Fruit fly (Drosophila melanogaster) whole organism, embryonic: ENCODE data around the gene wtrw.

ENCODE experiments used
- CG10654 ChIP-seq: fragments of 200-800 bp; sonication (Bioruptor generic); optimal IDR thresholded peaks from 2 replicates; lab custom pipeline; 2016; ENCODE audit warnings: missing biosample characterization, missing genetic modification characterization
- CG11723 ChIP-seq: fragments of 200-800 bp; sonication (Bioruptor generic); optimal IDR thresholded peaks from 2 replicates; lab custom pipeline; 2017; ENCODE audit warnings: missing biosample characterization, mild to moderate bottlenecking, missing genetic modification characterization
- CG12219 ChIP-seq: fragments of 200-800 bp; sonication (Bioruptor generic); optimal IDR thresholded peaks from 3 replicates; lab custom pipeline; 2018; ENCODE audit warnings: missing biosample characterization, mild to moderate bottlenecking, missing genetic modification characterization
- CG13123 ChIP-seq: fragments of 200-800 bp; sonication (Bioruptor generic); optimal IDR thresholded peaks from 2 replicates; lab custom pipeline; 2016; ENCODE audit warnings: missing biosample characterization, missing genetic modification characterization
- CG13894 ChIP-seq: fragments of 200-800 bp; sonication (Bioruptor generic); optimal IDR thresholded peaks from 3 replicates; lab custom pipeline; 2018; ENCODE audit warnings: missing biosample characterization, mild to moderate bottlenecking, missing genetic modification characterization, moderate library complexity
- CG14860 ChIP-seq: fragments of 200-800 bp; sonication (Bioruptor generic); IDR thresholded peaks from 3 replicates; pipeline ENCODE4 v1.3.6; 2022; ENCODE audit warnings: missing biosample characterization, missing genetic modification characterization; ENCODE audit not compliant: partially characterized antibody
- CG15514 ChIP-seq: fragments of 200-800 bp; sonication (Bioruptor generic); optimal IDR thresholded peaks from 3 replicates; lab custom pipeline; 2017; ENCODE audit warnings: missing biosample characterization, missing genetic modification characterization, mild to moderate bottlenecking, moderate library complexity, missing genetic modification reagents
- CG17829 ChIP-seq: fragments of 200-800 bp; optimal IDR thresholded peaks from 2 replicates; lab custom pipeline; 2019; ENCODE audit warnings: missing biosample characterization, mild to moderate bottlenecking, missing genetic modification characterization, moderate library complexity
- CG18764 ChIP-seq: fragments of 200-800 bp; sonication (Bioruptor generic); optimal IDR thresholded peaks from 3 replicates; lab custom pipeline; 2016; ENCODE audit warnings: missing biosample characterization, missing genetic modification characterization
- CG2129 ChIP-seq: fragments of 200-800 bp; sonication (Bioruptor generic); IDR thresholded peaks from 2 replicates; pipeline ENCODE4 v1.3.6; 2022; ENCODE audit warnings: missing biosample characterization, missing genetic modification characterization; ENCODE audit not compliant: partially characterized antibody
- CG2712 ChIP-seq: fragments of 200-800 bp; optimal IDR thresholded peaks from 3 replicates; lab custom pipeline; 2019; ENCODE audit warnings: missing biosample characterization, mild to moderate bottlenecking, missing genetic modification characterization, moderate library complexity
- CG30403 ChIP-seq: fragments of 200-800 bp; sonication (Bioruptor generic); optimal IDR thresholded peaks from 3 replicates; lab custom pipeline; 2016; ENCODE audit warnings: missing biosample characterization, missing genetic modification characterization
- CG31365 ChIP-seq: fragments of 200-800 bp; sonication (Bioruptor generic); optimal IDR thresholded peaks from 2 replicates; lab custom pipeline; 2018; ENCODE audit warnings: missing biosample characterization, mild to moderate bottlenecking, missing genetic modification characterization
- CG33213 ChIP-seq: fragments of 200-800 bp; sonication (Bioruptor generic); optimal IDR thresholded peaks from 3 replicates; lab custom pipeline; 2016; ENCODE audit warnings: missing biosample characterization, missing genetic modification characterization
- CG3838 ChIP-seq: fragments of 200-800 bp; sonication (Bioruptor generic); optimal IDR thresholded peaks from 3 replicates; lab custom pipeline; 2016; ENCODE audit warnings: missing biosample characterization, missing genetic modification characterization
- CG4282 ChIP-seq: fragments of 200-800 bp; sonication (Bioruptor generic); optimal IDR thresholded peaks from 2 replicates; lab custom pipeline; 2016; ENCODE audit warnings: missing biosample characterization, missing genetic modification characterization
- CG4360 ChIP-seq: fragments of 200-800 bp; sonication (Bioruptor generic); IDR thresholded peaks from 2 replicates; pipeline ENCODE4 v1.3.6; 2022; ENCODE audit warnings: missing biosample characterization, missing genetic modification characterization
- CG7357 ChIP-seq: fragments of 200-800 bp; sonication (Bioruptor generic); IDR thresholded peaks from 3 replicates; pipeline ENCODE4 v1.3.6; 2022; ENCODE audit warnings: missing biosample characterization, missing genetic modification characterization
- CG7839 ChIP-seq: fragments of 200-800 bp; sonication (Bioruptor generic); optimal IDR thresholded peaks from 3 replicates; lab custom pipeline; 2018; ENCODE audit warnings: missing biosample characterization, mild to moderate bottlenecking, missing genetic modification characterization, moderate library complexity
- CG8478 ChIP-seq: fragments of >200 bp; optimal IDR thresholded peaks from 2 replicates; lab custom pipeline; 2018
- CTCF ChIP-seq: fragments of 200-800 bp; sonication (Bioruptor generic); optimal IDR thresholded peaks from 2 replicates; lab custom pipeline; 2017; ENCODE audit warnings: missing biosample characterization, mild to moderate bottlenecking, missing genetic modification characterization, moderate library complexity
- CoRest ChIP-seq: fragments of 200-800 bp; sonication (Bioruptor generic); optimal IDR thresholded peaks from 3 replicates; lab custom pipeline; 2018; ENCODE audit warnings: missing biosample characterization, mild to moderate bottlenecking, missing genetic modification characterization, moderate library complexity
- Dek ChIP-seq: fragments of 200-800 bp; sonication (Bioruptor generic); optimal IDR thresholded peaks from 3 replicates; lab custom pipeline; 2019; ENCODE audit warnings: missing biosample characterization, mild to moderate bottlenecking, missing genetic modification characterization, moderate library complexity
- Dll ChIP-seq: fragments of 200-800 bp; sonication (Bioruptor generic); IDR thresholded peaks from 4 replicates; pipeline ENCODE4 v1.3.6; 2022; ENCODE audit warnings: missing biosample characterization, missing genetic modification characterization; ENCODE audit not compliant: partially characterized antibody
- Dref ChIP-seq: fragments of 200-800 bp; sonication (Bioruptor generic); IDR thresholded peaks from 2 replicates; pipeline ENCODE4 v1.3.6; 2022; ENCODE audit warnings: missing biosample characterization, missing genetic modification characterization
- GATAe ChIP-seq: fragments of 200-800 bp; sonication (Bioruptor generic); conservative IDR thresholded peaks from 2 replicates; pipeline ENCODE4 v1.3.6; 2022; ENCODE audit warnings: missing biosample characterization, missing genetic modification characterization
- H2.0 ChIP-seq: fragments of 200-800 bp; sonication (Bioruptor generic); IDR thresholded peaks from 2 replicates; pipeline ENCODE4 v1.3.6; 2022; ENCODE audit warnings: missing biosample characterization, missing genetic modification characterization
- HLH4C ChIP-seq: fragments of 200-800 bp; sonication (Bioruptor generic); IDR thresholded peaks from 3 replicates; pipeline ENCODE4 v1.3.6; 2022; ENCODE audit warnings: missing biosample characterization, missing genetic modification characterization; ENCODE audit not compliant: partially characterized antibody
- HmgZ ChIP-seq: fragments of 200-800 bp; sonication (Bioruptor generic); optimal IDR thresholded peaks from 2 replicates; lab custom pipeline; 2018; ENCODE audit warnings: missing biosample characterization, mild to moderate bottlenecking, missing genetic modification characterization
- Mrtf ChIP-seq: fragments of 200-800 bp; sonication (Bioruptor generic); IDR thresholded peaks from 3 replicates; pipeline ENCODE4 v1.3.6; 2022; ENCODE audit warnings: missing biosample characterization, missing genetic modification characterization
- Opbp ChIP-seq: fragments of 200-800 bp; sonication (Bioruptor generic); IDR thresholded peaks from 3 replicates; pipeline ENCODE4 v1.3.6; 2022; ENCODE audit warnings: missing biosample characterization, missing genetic modification characterization; ENCODE audit not compliant: partially characterized antibody
- Rx ChIP-seq: fragments of 200-800 bp; sonication (Bioruptor generic); IDR thresholded peaks from 2 replicates; pipeline ENCODE4 v1.3.6; 2022; ENCODE audit warnings: missing biosample characterization, missing genetic modification characterization
- Usf ChIP-seq: fragments of 200-800 bp; sonication (Bioruptor generic); optimal IDR thresholded peaks from 2 replicates; lab custom pipeline; 2017; ENCODE audit warnings: missing genotype, missing biosample characterization, missing genetic modification characterization
- Xbp1 ChIP-seq: fragments of 200-800 bp; sonication (Bioruptor generic); optimal IDR thresholded peaks from 3 replicates; lab custom pipeline; 2016; ENCODE audit warnings: missing biosample characterization, mild to moderate bottlenecking, missing genetic modification characterization
- ato ChIP-seq: fragments of 200-800 bp; sonication (Bioruptor generic); IDR thresholded peaks from 2 replicates; pipeline ENCODE4 v1.3.6; 2022; ENCODE audit warnings: missing biosample characterization, missing genetic modification characterization; ENCODE audit not compliant: partially characterized antibody
- cwo ChIP-seq: fragments of 200-800 bp; sonication (Bioruptor generic); optimal IDR thresholded peaks from 3 replicates; lab custom pipeline; 2017; ENCODE audit warnings: missing biosample characterization, missing genetic modification characterization, mild to moderate bottlenecking, moderate library complexity, missing genetic modification reagents
- gfzf ChIP-seq: fragments of 200-800 bp; sonication (Bioruptor generic); optimal IDR thresholded peaks from 2 replicates; lab custom pipeline; 2016; ENCODE audit warnings: missing biosample characterization, mild to moderate bottlenecking, missing genetic modification characterization, moderate library complexity
- hb ChIP-seq: fragments of 200-800 bp; sonication (Bioruptor generic); IDR thresholded peaks from 3 replicates; pipeline ENCODE4 v1.3.6; 2022; ENCODE audit warnings: missing biosample characterization, missing genetic modification characterization; ENCODE audit not compliant: partially characterized antibody
- her ChIP-seq: fragments of 200-800 bp; sonication (Bioruptor generic); optimal IDR thresholded peaks from 2 replicates; lab custom pipeline; 2016; ENCODE audit warnings: missing biosample characterization, missing genetic modification characterization
- jumu ChIP-seq: fragments of 200-800 bp; sonication (Bioruptor generic); optimal IDR thresholded peaks from 3 replicates; lab custom pipeline; 2016; ENCODE audit warnings: missing biosample characterization, missing genetic modification characterization
- klu ChIP-seq: fragments of 200-800 bp; sonication (Bioruptor generic); IDR thresholded peaks from 2 replicates; pipeline ENCODE4 v1.3.6; 2022; ENCODE audit warnings: missing biosample characterization, missing genetic modification characterization
- knrl ChIP-seq: fragments of 200-800 bp; sonication (Bioruptor generic); IDR thresholded peaks from 3 replicates; pipeline ENCODE4 v1.3.6; 2022; ENCODE audit warnings: missing biosample characterization, missing genetic modification characterization; ENCODE audit not compliant: partially characterized antibody
- mirr ChIP-seq: fragments of 200-800 bp; sonication (Bioruptor generic); optimal IDR thresholded peaks from 3 replicates; lab custom pipeline; 2018; ENCODE audit warnings: missing biosample characterization, mild to moderate bottlenecking, missing genetic modification characterization
- psq ChIP-seq: fragments of 200-800 bp; sonication (Bioruptor generic); optimal IDR thresholded peaks from 2 replicates; lab custom pipeline; 2017; ENCODE audit warnings: missing biosample characterization, missing genetic modification characterization
- repo ChIP-seq: fragments of 200-800 bp; sonication (Bioruptor generic); optimal IDR thresholded peaks from 2 replicates; lab custom pipeline; 2016; ENCODE audit warnings: missing biosample characterization, missing genetic modification characterization
- sd ChIP-seq: fragments of 200-800 bp; sonication (Bioruptor generic); optimal IDR thresholded peaks from 3 replicates; lab custom pipeline; 2018; ENCODE audit warnings: missing biosample characterization, mild to moderate bottlenecking, missing genetic modification characterization, moderate library complexity
- seq ChIP-seq: fragments of 200-800 bp; sonication (Bioruptor generic); IDR thresholded peaks from 2 replicates; pipeline ENCODE4 v1.3.6; 2022; ENCODE audit warnings: missing biosample characterization, missing genetic modification characterization
- sna ChIP-seq: fragments of 200-800 bp; sonication (Bioruptor generic); IDR thresholded peaks from 2 replicates; pipeline ENCODE4 v1.3.6; 2022; ENCODE audit warnings: missing biosample characterization, missing genetic modification characterization; ENCODE audit not compliant: partially characterized antibody
- tup ChIP-seq: fragments of 200-800 bp; sonication (Bioruptor generic); optimal IDR thresholded peaks from 2 replicates; lab custom pipeline; 2016; ENCODE audit warnings: missing biosample characterization, mild to moderate bottlenecking, missing genetic modification characterization, moderate library complexity
- twi ChIP-seq: fragments of 200-800 bp; optimal IDR thresholded peaks from 2 replicates; lab custom pipeline; 2019; ENCODE audit warnings: missing biosample characterization, mild to moderate bottlenecking, missing genetic modification characterization, moderate library complexity
- wek ChIP-seq: fragments of 200-800 bp; sonication (Bioruptor generic); optimal IDR thresholded peaks from 3 replicates; lab custom pipeline; 2018; ENCODE audit warnings: missing biosample characterization, mild to moderate bottlenecking, missing genetic modification characterization, moderate library complexity

wtrw gene

dm6 chr3R:7920196-7920595 lies 29.1 kb downstream of the wtrw start, which contains the start of the genes CG10445 and lds (continued):
- TF ChIP-seq CG31365 (tag; lab: Kevin White, UChicago) (no peak), hb (GFP tag; lab: Robert Waterston, UW) (peak; percentile 95), CG4360 (no peak), CG13894 (tag; lab: Kevin White, UChicago) (no peak), Opbp (GFP tag; lab: Robert Waterston, UW) (peak; percentile 91), CG33213 (GFP tag; lab: Kevin White, UChicago) (peak; percentile 23), CG15514 (peak; percentile 57), repo (GFP tag; lab: Kevin White, UChicago) (no peak), twi (tag; lab: Kevin White, UChicago) (no peak), HmgZ (peak; percentile 27), wek (GFP tag; lab: Kevin White, UChicago) (no peak), Dref (GFP tag; lab: Robert Waterston, UW) (peak; percentile 92), H2.0 (GFP tag; lab: Robert Waterston, UW) (no peak), CG17829 (peak; percentile 69), Dek (tag; lab: Kevin White, UChicago) (no peak), CG4282 (GFP tag; lab: Kevin White, UChicago) (no peak), CG12219 (GFP tag; lab: Kevin White, UChicago) (no peak), psq (GFP tag; lab: Kevin White, UChicago) (no peak), GATAe (GFP tag; lab: Robert Waterston, UW) (no peak), CG11723 (GFP tag; lab: Kevin White, UChicago) (no peak), CG3838 (GFP tag; lab: Kevin White, UChicago) (no peak), klu (GFP tag; lab: Robert Waterston, UW) (no peak), CG2129 (peak; percentile 63), CG7357 (GFP tag; lab: Robert Waterston, UW) (peak; percentile 98), Rx (GFP tag; lab: Robert Waterston, UW) (no peak), HLH4C (GFP tag; lab: Robert Waterston, UW) (peak; percentile 95), Usf (GFP tag; lab: Kevin White, UChicago) (no peak), CG8478 (lab: Kevin White, UChicago) (no peak), sd (tag; lab: Kevin White, UChicago) (no peak), Xbp1 (peak; percentile 32), ato (GFP tag; lab: Robert Waterston, UW) (peak; percentile 82), Dll (GFP tag; lab: Robert Waterston, UW) (peak; percentile 87), cwo (GFP tag; lab: Kevin White, UChicago) (no peak), CG14860 (GFP tag; lab: Robert Waterston, UW) (peak; percentile 88), seq (GFP tag; lab: Robert Waterston, UW) (no peak), CoRest (peak; percentile 43), CG13123 (GFP tag; lab: Kevin White, UChicago) (no peak), jumu (GFP tag; lab: Kevin White, UChicago) (peak; percentile 67), CG18764 (peak; percentile 14), CG7839 (no peak), sna (GFP tag; lab: Robert Waterston, UW) (peak; percentile 90), her (GFP tag; lab: Kevin White, UChicago) (peak; percentile 1), CG30403 (GFP tag; lab: Kevin White, UChicago) (peak; percentile 18), Mrtf (GFP tag; lab: Robert Waterston, UW) (no peak), CG10654 (GFP tag; lab: Kevin White, UChicago) (no peak), CG2712 (no peak), gfzf (GFP tag; lab: Kevin White, UChicago) (peak; percentile 48), tup (GFP tag; lab: Kevin White, UChicago) (no peak), mirr (GFP tag; lab: Kevin White, UChicago) (no peak), knrl (peak; percentile 89), CTCF (GFP tag; lab: Kevin White, UChicago) (peak; percentile 33)
